Fruit fly (Drosophila melanogaster) whole organism, wandering third instar larva: ENCODE data around the gene Klp64D.

Experiments
- Abd-B ChIP-seq: fragments of >200 bp; optimal IDR thresholded peaks from 2 replicates; lab custom pipeline; 2017; ENCODE audit warnings: missing biosample characterization, missing genetic modification characterization
- CG32264 ChIP-seq: fragments of 200-800 bp; sonication (Bioruptor generic); optimal IDR thresholded peaks from 2 replicates; lab custom pipeline; 2016; ENCODE audit warnings: missing biosample characterization, missing genetic modification characterization
- CG9705 ChIP-seq: fragments of 200-800 bp; sonication (Bioruptor generic); optimal IDR thresholded peaks from 2 replicates; lab custom pipeline; 2018; ENCODE audit warnings: missing biosample characterization, mild to moderate bottlenecking, missing genetic modification characterization
- CrebA ChIP-seq: fragments of 200-800 bp; sonication (Bioruptor generic); optimal IDR thresholded peaks from 2 replicates; lab custom pipeline; 2016; ENCODE audit warnings: missing biosample characterization, mild to moderate bottlenecking, missing genetic modification characterization, borderline replicate concordance
- Dfd ChIP-seq: fragments of >200 bp; optimal IDR thresholded peaks from 2 replicates; lab custom pipeline; 2017; ENCODE audit warnings: missing biosample characterization, missing genetic modification characterization
- Dif ChIP-seq: fragments of 200-275, 200-300 bp; sonication (Bioruptor generic); optimal IDR thresholded peaks from 2 replicates; lab custom pipeline; 2018; ENCODE audit warnings: missing biosample characterization, missing genetic modification characterization; ENCODE audit not compliant: partially characterized antibody
- GATAd ChIP-seq: sonication (Bioruptor generic); optimal IDR thresholded peaks from 2 replicates; lab custom pipeline; 2016; ENCODE audit warnings: missing biosample characterization, missing genetic modification characterization
- HLH106 ChIP-seq: fragments of 200-800 bp; optimal IDR thresholded peaks from 3 replicates; lab custom pipeline; 2019; ENCODE audit warnings: missing biosample characterization, mild to moderate bottlenecking, missing genetic modification characterization, moderate library complexity
- Hnf4 ChIP-seq: fragments of 200-800 bp; sonication (Bioruptor generic); optimal IDR thresholded peaks from 2 replicates; lab custom pipeline; 2016; ENCODE audit warnings: missing biosample characterization, mild to moderate bottlenecking, missing genetic modification characterization
- Hr78 ChIP-seq: fragments of >200 bp; optimal IDR thresholded peaks from 2 replicates; lab custom pipeline; 2017; ENCODE audit warnings: missing biosample characterization, missing genetic modification characterization
- Hr83 ChIP-seq: fragments of 200-300 bp; sonication (Bioruptor generic); optimal IDR thresholded peaks from 2 replicates; lab custom pipeline; 2016; ENCODE audit warnings: missing biosample characterization, mild to moderate bottlenecking, missing genetic modification characterization, moderate library complexity; ENCODE audit not compliant: poor library complexity, severe bottlenecking
- Jra ChIP-seq: sonication (Bioruptor generic); optimal IDR thresholded peaks from 2 replicates; lab custom pipeline; 2016; ENCODE audit warnings: missing biosample characterization, missing genetic modification characterization
- Mio ChIP-seq: sonication (Bioruptor generic); optimal IDR thresholded peaks from 2 replicates; lab custom pipeline; 2016; ENCODE audit warnings: missing biosample characterization, missing genetic modification characterization
- Myc ChIP-seq: fragments of >200 bp; optimal IDR thresholded peaks from 2 replicates; lab custom pipeline; 2017
- N ChIP-seq: fragments of >200 bp; optimal IDR thresholded peaks from 2 replicates; lab custom pipeline; 2018; ENCODE audit warnings: missing biosample characterization, missing external identifiers, missing genetic modification characterization
- OdsH ChIP-seq: fragments of 200-800 bp; sonication (Bioruptor generic); optimal IDR thresholded peaks from 2 replicates; lab custom pipeline; 2016; ENCODE audit warnings: missing biosample characterization, mild to moderate bottlenecking, missing genetic modification characterization
- Rel ChIP-seq, 2 experiments: fragments of 200-800 bp; sonication (Bioruptor generic) in 1 of 2; optimal IDR thresholded peaks; 2 replicates in 1 of 2; 3 replicates in 1 of 2; lab custom pipeline; 2016 to 2019; ENCODE audit warnings: mild to moderate bottlenecking in 2 of 2, missing biosample characterization in 2 of 2, missing genetic modification characterization in 2 of 2, moderate library complexity in 1 of 2
- Sp1 ChIP-seq: fragments of 200-800 bp; sonication (Bioruptor generic); optimal IDR thresholded peaks from 3 replicates; lab custom pipeline; 2019; ENCODE audit warnings: missing biosample characterization, mild to moderate bottlenecking, missing genetic modification characterization, moderate library complexity
- Vsx2 ChIP-seq: fragments of 200-300, 225-300 bp; sonication (Bioruptor generic); optimal IDR thresholded peaks from 2 replicates; lab custom pipeline; 2018; ENCODE audit warnings: missing biosample characterization, missing genetic modification characterization; ENCODE audit not compliant: partially characterized antibody
- br ChIP-seq: fragments of 200-800 bp; sonication (Bioruptor generic); optimal IDR thresholded peaks from 2 replicates; lab custom pipeline; 2016; ENCODE audit warnings: missing biosample characterization, missing genetic modification characterization
- brk ChIP-seq: fragments of 200-800 bp; sonication (Bioruptor generic); optimal IDR thresholded peaks from 2 replicates; lab custom pipeline; 2016; ENCODE audit warnings: missing biosample characterization, mild to moderate bottlenecking, missing genetic modification characterization
- dl ChIP-seq, 2 experiments: fragments of 175-275, 200-275 bp in 1 of 2; fragments of 200-275 bp in 1 of 2; sonication (Bioruptor generic); optimal IDR thresholded peaks; lab custom pipeline; 2018; ENCODE audit warnings: mild to moderate bottlenecking in 2 of 2, missing biosample characterization in 2 of 2, missing genetic modification characterization in 2 of 2, moderate library complexity in 2 of 2; ENCODE audit not compliant: partially characterized antibody in 2 of 2, insufficient read depth in 1 of 2
- dmrt93B ChIP-seq: fragments of 200-800 bp; sonication (Bioruptor generic); optimal IDR thresholded peaks from 2 replicates; lab custom pipeline; 2018; ENCODE audit warnings: missing biosample characterization, mild to moderate bottlenecking, missing genetic modification characterization
- dsf ChIP-seq: sonication (Bioruptor generic); optimal IDR thresholded peaks from 2 replicates; lab custom pipeline; 2016; ENCODE audit warnings: missing biosample characterization, missing genetic modification characterization, borderline replicate concordance
- ey ChIP-seq: fragments of 200-800 bp; sonication (Bioruptor generic); optimal IDR thresholded peaks from 2 replicates; lab custom pipeline; 2016; ENCODE audit warnings: missing biosample characterization, missing genetic modification characterization
- foxo ChIP-seq, 2 experiments: fragments of 200-800 bp; sonication (Bioruptor generic); optimal IDR thresholded peaks; 2 replicates in 1 of 2; 3 replicates in 1 of 2; lab custom pipeline; 2016 to 2017; ENCODE audit warnings: missing biosample characterization in 2 of 2, missing genetic modification characterization in 2 of 2
- fru ChIP-seq: fragments of 200-800 bp; sonication (Bioruptor generic); optimal IDR thresholded peaks from 3 replicates; lab custom pipeline; 2016; ENCODE audit warnings: missing biosample characterization, mild to moderate bottlenecking, missing genetic modification characterization
- h ChIP-seq: fragments of 200-800 bp; sonication (Bioruptor generic); optimal IDR thresholded peaks from 3 replicates; lab custom pipeline; 2016; ENCODE audit warnings: missing biosample characterization, mild to moderate bottlenecking, missing genetic modification characterization
- jim ChIP-seq: fragments of 175-275, 200-325 bp; sonication (Bioruptor generic); optimal IDR thresholded peaks from 2 replicates; lab custom pipeline; 2016; ENCODE audit warnings: missing biosample characterization, mild to moderate bottlenecking, missing genetic modification characterization
- lola ChIP-seq: fragments of >200 bp; optimal IDR thresholded peaks from 2 replicates; lab custom pipeline; 2017; ENCODE audit warnings: missing biosample characterization, missing genetic modification characterization
- pan ChIP-seq: fragments of >200 bp; optimal IDR thresholded peaks from 2 replicates; lab custom pipeline; 2017
- psq ChIP-seq: fragments of 200-800 bp; sonication (Bioruptor generic); optimal IDR thresholded peaks from 3 replicates; lab custom pipeline; 2017; ENCODE audit warnings: missing biosample characterization, mild to moderate bottlenecking, missing genetic modification characterization, moderate library complexity
- rgr ChIP-seq: fragments of 200-800 bp; sonication (Bioruptor generic); optimal IDR thresholded peaks from 3 replicates; lab custom pipeline; 2016; ENCODE audit warnings: missing biosample characterization, mild to moderate bottlenecking, missing genetic modification characterization
- sage ChIP-seq: fragments of 200-800 bp; sonication (Bioruptor generic); optimal IDR thresholded peaks from 2 replicates; lab custom pipeline; 2016; ENCODE audit warnings: missing biosample characterization, mild to moderate bottlenecking, missing genetic modification characterization
- sv ChIP-seq: fragments of 200-800 bp; sonication (Bioruptor generic); optimal IDR thresholded peaks from 3 replicates; lab custom pipeline; 2016; ENCODE audit warnings: missing biosample characterization, missing genetic modification characterization
- tai ChIP-seq: sonication (Bioruptor generic); optimal IDR thresholded peaks from 2 replicates; lab custom pipeline; 2016; ENCODE audit warnings: missing biosample characterization, missing genetic modification characterization
- usp ChIP-seq: fragments of >200 bp; optimal IDR thresholded peaks from 2 replicates; lab custom pipeline; 2017; ENCODE audit warnings: missing biosample characterization, missing genetic modification characterization
- woc ChIP-seq: sonication (Bioruptor generic); optimal IDR thresholded peaks from 2 replicates; lab custom pipeline; 2016; ENCODE audit warnings: missing biosample characterization, mild to moderate bottlenecking, missing genetic modification characterization

Gene Klp64D

DNA sequence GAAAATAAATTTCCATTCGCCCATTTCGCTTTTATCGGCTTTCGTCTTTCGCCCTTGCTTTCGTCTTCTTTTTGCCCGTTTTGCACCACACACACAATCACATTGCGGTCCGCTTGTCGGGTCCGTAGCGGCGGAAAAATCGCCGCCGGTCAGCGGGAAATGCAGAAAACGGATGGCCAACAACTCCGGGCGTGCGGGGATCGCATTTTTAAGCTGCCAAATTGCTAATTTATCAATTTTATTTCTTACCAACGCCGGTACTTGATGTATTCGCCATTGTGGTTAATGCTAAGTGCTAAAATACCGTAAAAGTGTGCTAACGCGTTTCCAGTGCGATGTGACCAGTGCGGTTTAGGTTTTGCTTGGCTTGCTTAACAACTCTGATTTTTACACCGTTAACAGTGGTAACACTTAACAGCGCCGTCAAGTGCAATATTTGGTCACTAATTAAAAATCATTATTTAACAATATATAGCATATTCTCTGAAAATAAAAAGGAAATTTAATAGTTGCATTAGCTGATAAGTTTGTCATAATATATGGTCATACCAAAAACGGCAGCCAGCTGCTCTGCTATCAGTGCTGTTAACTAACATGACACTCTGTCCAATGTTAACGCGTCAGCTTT lies 6.8 kb upstream of the Klp64D start, which contains the start of the genes Uev1A and Membrin:
Uev1A (minus strand) TSS at position 346 of the 628 bp plus-strand sequence.
Membrin (plus strand) TSS at position 576 of the 628 bp plus-strand sequence.
- TF ChIP-seq h (peak; percentile 15), dl (GFP tag; optimal IDR thresholded peaks at IDR 0.05; lab: Kevin White, UChicago; ENCODE audit: insufficient read depth in 1 of 2, partially characterized antibody in 2 of 2) (no peak), sage (GFP tag; lab: Kevin White, UChicago) (peak; percentile 53), lola (GFP tag; lab: Kevin White, UChicago) (no peak), rgr (GFP tag; lab: Kevin White, UChicago) (peak; percentile 37), brk (no peak), ey (peak; percentile 4), N (GFP tag; lab: Kevin White, UChicago) (no peak), Sp1 (no peak), fru (GFP tag; lab: Kevin White, UChicago) (no peak), CG9705 (GFP tag; lab: Kevin White, UChicago) (no peak), woc (GFP tag; lab: Kevin White, UChicago) (no peak), Dfd (GFP tag; lab: Kevin White, UChicago) (no peak), psq (GFP tag; lab: Kevin White, UChicago) (peak; percentile 10), dmrt93B (GFP tag; lab: Kevin White, UChicago) (no peak), pan (lab: Kevin White, UChicago) (no peak), usp (GFP tag; lab: Kevin White, UChicago) (no peak), sv (GFP tag; lab: Kevin White, UChicago) (no peak), Mio (GFP tag; lab: Kevin White, UChicago) (no peak), CG32264 (GFP tag; lab: Kevin White, UChicago) (no peak), jim (GFP tag; lab: Kevin White, UChicago) (no peak), HLH106 (tag; lab: Kevin White, UChicago) (no peak), Hr78 (GFP tag; lab: Kevin White, UChicago) (no peak), tai (no peak), Jra (no peak), Hr83 (GFP tag; lab: Kevin White, UChicago) (no peak), Vsx2 (GFP tag; lab: Kevin White, UChicago) (no peak), Dif (GFP tag; lab: Kevin White, UChicago) (no peak), Abd-B (GFP tag; lab: Kevin White, UChicago) (no peak), Hnf4 (GFP tag; lab: Kevin White, UChicago) (peak; percentile 20), dsf (GFP tag; lab: Kevin White, UChicago) (no peak), Myc (lab: Kevin White, UChicago) (peak; percentile 14), GATAd (no peak), br (GFP tag; lab: Kevin White, UChicago) (no peak), foxo (GFP tag; optimal IDR thresholded peaks at IDR 0.05; lab: Kevin White, UChicago) (no peak), OdsH (GFP tag; lab: Kevin White, UChicago) (no peak), CrebA (GFP tag; lab: Kevin White, UChicago) (no peak), Rel (GFP tag; optimal IDR thresholded peaks at IDR 0.05; lab: Kevin White, UChicago) (no peak), Rel (tag; optimal IDR thresholded peaks at IDR 0.05; lab: Kevin White, UChicago) (no peak)

DNA sequence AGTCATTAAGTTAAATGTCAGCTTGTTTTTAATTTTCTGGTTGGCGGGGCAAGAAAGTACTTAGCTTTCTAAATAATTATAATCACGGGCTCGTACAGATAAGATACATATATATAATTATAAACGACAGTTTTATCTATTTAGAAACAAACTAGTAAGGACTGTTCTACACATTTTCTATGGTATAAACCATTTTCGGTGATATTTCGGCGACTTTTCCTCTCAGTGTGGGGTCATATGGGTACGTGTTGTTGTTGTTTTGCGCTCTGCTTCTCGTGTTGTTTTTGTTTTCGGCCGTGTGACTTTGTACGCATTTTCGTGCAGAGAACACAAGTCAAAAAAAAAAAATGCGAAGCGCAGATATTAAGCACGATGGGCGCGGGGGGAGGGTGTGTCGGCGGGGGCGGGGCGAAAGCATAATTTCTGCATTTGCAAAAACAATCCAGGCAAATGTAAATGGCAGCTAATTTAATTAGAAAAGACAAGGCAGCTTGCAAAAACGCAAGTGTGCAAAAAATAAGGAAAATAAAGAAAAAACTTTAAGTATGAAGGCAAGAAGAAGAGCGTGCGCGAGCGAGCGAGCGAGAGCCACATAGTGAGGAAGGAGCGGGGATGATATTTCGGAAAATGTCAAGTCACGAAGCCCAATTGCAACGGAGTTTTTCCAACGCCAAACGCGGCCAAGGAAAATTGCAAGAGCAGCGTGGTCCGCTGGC lies 6.1 kb upstream of the Klp64D start:
- TF ChIP-seq HLH106 (tag; lab: Kevin White, UChicago) (no peak), Dif (GFP tag; lab: Kevin White, UChicago) (no peak), CG9705 (GFP tag; lab: Kevin White, UChicago) (no peak), ey (peak; percentile 42), Hr78 (GFP tag; lab: Kevin White, UChicago) (no peak), Rel (GFP tag; optimal IDR thresholded peaks at IDR 0.05; lab: Kevin White, UChicago) (no peak), Rel (tag; optimal IDR thresholded peaks at IDR 0.05; lab: Kevin White, UChicago) (peak; percentile 13), tai (no peak), Dfd (GFP tag; lab: Kevin White, UChicago) (no peak), Hnf4 (GFP tag; lab: Kevin White, UChicago) (peak; percentile 60), foxo (GFP tag; optimal IDR thresholded peaks at IDR 0.05; lab: Kevin White, UChicago) (peak in 1 of 2 experiments; percentile 29), N (GFP tag; lab: Kevin White, UChicago) (no peak), psq (GFP tag; lab: Kevin White, UChicago) (peak; percentile 76), Sp1 (peak; percentile 13), Abd-B (GFP tag; lab: Kevin White, UChicago) (no peak), usp (GFP tag; lab: Kevin White, UChicago) (no peak), GATAd (no peak), sv (GFP tag; lab: Kevin White, UChicago) (peak; percentile 18), Jra (no peak), br (GFP tag; lab: Kevin White, UChicago) (peak; percentile 31), Mio (GFP tag; lab: Kevin White, UChicago) (no peak), woc (GFP tag; lab: Kevin White, UChicago) (no peak), pan (lab: Kevin White, UChicago) (no peak), dmrt93B (GFP tag; lab: Kevin White, UChicago) (no peak), h (peak; percentile 73), Vsx2 (GFP tag; lab: Kevin White, UChicago) (no peak), fru (GFP tag; lab: Kevin White, UChicago) (no peak), Hr83 (GFP tag; lab: Kevin White, UChicago) (no peak), lola (GFP tag; lab: Kevin White, UChicago) (no peak), brk (no peak), OdsH (GFP tag; lab: Kevin White, UChicago) (peak; percentile 71), sage (GFP tag; lab: Kevin White, UChicago) (peak; percentile 22), rgr (GFP tag; lab: Kevin White, UChicago) (peak; percentile 51), CrebA (GFP tag; lab: Kevin White, UChicago) (no peak), jim (GFP tag; lab: Kevin White, UChicago) (no peak), Myc (lab: Kevin White, UChicago) (no peak)
